Fruit fly (Drosophila melanogaster) whole organism: ENCODE measurements around the gene CG34295.
"Not testable (repeated sequence)": the region's sequence is repeated elsewhere in the genome, so short reads cannot be mapped to it uniquely, and the experiment has no call there.

Source experiments
- CG8478 ChIP-seq: fragments of >200 bp; optimal IDR thresholded peaks from 2 replicates; lab custom pipeline; 2018; ENCODE audit warnings: inconsistent platforms
- Dll ChIP-seq: fragments of >200 bp; optimal IDR thresholded peaks from 2 replicates; lab custom pipeline; 2017
- EcR ChIP-seq, 2 experiments: fragments of >200 bp; optimal IDR thresholded peaks; 2 replicates each; lab custom pipeline; 2017; ENCODE audit warnings: missing biosample characterization in 2 of 2, missing genetic modification characterization in 2 of 2, missing genetic modification reagents in 2 of 2
- pan ChIP-seq: fragments of >200 bp; optimal IDR thresholded peaks from 2 replicates; lab custom pipeline; 2017
- psq ChIP-seq: fragments of >200 bp; optimal IDR thresholded peaks from 2 replicates; lab custom pipeline; 2017
- usp ChIP-seq: fragments of >200 bp; optimal IDR thresholded peaks from 2 replicates; lab custom pipeline; 2017; ENCODE audit warnings: missing biosample characterization, missing genetic modification characterization, mixed read lengths

Gene CG34295

dm6 chr3R:28789317-28789716 lies at the start of gene CG34295:
TSS of gene CG34295 (plus strand) at chr3R:28789617.
- TF ChIP-seq pan (lab: Kevin White, UChicago): no peak
- TF ChIP-seq CG8478 (lab: Kevin White, UChicago): no peak
- no peak for TF ChIP-seq psq
- TF ChIP-seq Dll: no peak
- no peak for TF ChIP-seq usp (GFP tag; lab: Kevin White, UChicago)
- TF ChIP-seq EcR (GFP tag; optimal IDR thresholded peaks at IDR 0.05; lab: Kevin White, UChicago): no peak

- TF ChIP-seq usp (GFP tag; lab: Kevin White, UChicago): no peak
- no peak for TF ChIP-seq CG8478 (lab: Kevin White, UChicago)
- TF ChIP-seq EcR (GFP tag; optimal IDR thresholded peaks at IDR 0.05; lab: Kevin White, UChicago): no peak
These were observed 44.7 kb upstream of the CG34295 start, which contains the start of gene AstA-R2 for dm6 chr3R:28744682-28745081. TSS of gene AstA-R2 (minus strand) at chr3R:28744782.

- TF ChIP-seq usp (GFP tag; lab: Kevin White, UChicago) (no peak), Dll (no peak), CG8478 (lab: Kevin White, UChicago) (no peak), EcR (GFP tag; optimal IDR thresholded peaks at IDR 0.05; lab: Kevin White, UChicago) (no peak), psq (no peak), pan (lab: Kevin White, UChicago) (no peak)
These were observed 37.7 kb upstream of the CG34295 start, which contains the start of gene CG10000 for dm6 chr3R:28751611-28752129. TSS of gene CG10000 (minus strand) at chr3R:28751661.

- no peak for TF ChIP-seq EcR (GFP tag; optimal IDR thresholded peaks at IDR 0.05; lab: Kevin White, UChicago)
- no peak for TF ChIP-seq Dll
- TF ChIP-seq usp (GFP tag; lab: Kevin White, UChicago): no peak
- TF ChIP-seq psq: no peak
- no peak for TF ChIP-seq pan (lab: Kevin White, UChicago)
- no peak for TF ChIP-seq CG8478 (lab: Kevin White, UChicago)
These were observed 32.5 kb upstream of the CG34295 start, which contains the start of gene CG9997 for dm6 chr3R:28756879-28757278. TSS of gene CG9997 (minus strand) at chr3R:28756979.

- not testable (repeated sequence) for TF ChIP-seq pan (lab: Kevin White, UChicago); usp (GFP tag; lab: Kevin White, UChicago); psq
These were observed 31.3 kb upstream of the CG34295 start, which contains the start of gene aqrs for dm6 chr3R:28758134-28758533. TSS of gene aqrs (minus strand) at chr3R:28758234.

- no peak for TF ChIP-seq psq
- TF ChIP-seq pan (lab: Kevin White, UChicago): no peak
- TF ChIP-seq CG8478 (lab: Kevin White, UChicago): no peak
- no peak for TF ChIP-seq Dll
- no peak for TF ChIP-seq EcR (GFP tag; optimal IDR thresholded peaks at IDR 0.05; lab: Kevin White, UChicago)
- TF ChIP-seq usp (GFP tag; lab: Kevin White, UChicago): no peak
These were observed 13.7 kb upstream of the CG34295 start for dm6 chr3R:28775703-28776102.

dm6 chr3R:28790222-28790621 lies 805 bp downstream of the CG34295 start, which contains the start of gene intr:
TSS of gene intr (plus strand) at chr3R:28790522.
- TF ChIP-seq pan (lab: Kevin White, UChicago) (no peak), CG8478 (lab: Kevin White, UChicago) (no peak), Dll (no peak), EcR (GFP tag; optimal IDR thresholded peaks at IDR 0.05; lab: Kevin White, UChicago) (no peak), psq (no peak), usp (GFP tag; lab: Kevin White, UChicago) (no peak)

dm6 chr3R:28805164-28805563 lies 15.7 kb downstream of the CG34295 start:
- TF ChIP-seq EcR (GFP tag; optimal IDR thresholded peaks at IDR 0.05; lab: Kevin White, UChicago) (no peak), pan (lab: Kevin White, UChicago) (no peak), CG8478 (lab: Kevin White, UChicago) (no peak), psq (no peak), usp (GFP tag; lab: Kevin White, UChicago) (no peak), Dll (no peak)

dm6 chr3R:28806402-28806801 lies 17.0 kb downstream of the CG34295 start, which contains the start of gene CheB98a:
TSS of gene CheB98a (plus strand) at chr3R:28806702.
- no peak for TF ChIP-seq CG8478 (lab: Kevin White, UChicago)
- no peak for TF ChIP-seq usp (GFP tag; lab: Kevin White, UChicago)
- no peak for TF ChIP-seq Dll
- TF ChIP-seq pan (lab: Kevin White, UChicago): no peak
- TF ChIP-seq EcR (GFP tag; optimal IDR thresholded peaks at IDR 0.05; lab: Kevin White, UChicago): no peak
- no peak for TF ChIP-seq psq

dm6 chr3R:28810942-28811676 lies 21.7 kb downstream of the CG34295 start, which contains the start of gene wdn:
TSS of gene wdn (minus strand) at chr3R:28811337.
- TF ChIP-seq usp (GFP tag; lab: Kevin White, UChicago) (no peak), CG8478 (lab: Kevin White, UChicago) (no peak), psq (no peak), Dll (no peak), EcR (GFP tag; optimal IDR thresholded peaks at IDR 0.05; lab: Kevin White, UChicago) (no peak), pan (lab: Kevin White, UChicago) (no peak)

- TF ChIP-seq EcR (GFP tag; optimal IDR thresholded peaks at IDR 0.05; lab: Kevin White, UChicago) (no peak), psq (no peak), CG8478 (lab: Kevin White, UChicago) (no peak), usp (GFP tag; lab: Kevin White, UChicago) (no peak), Dll (no peak), pan (lab: Kevin White, UChicago) (no peak)
These were observed 22.5 kb downstream of the CG34295 start, which contains the start of gene Prp39 for dm6 chr3R:28811677-28812465. TSS of gene Prp39 (plus strand) at chr3R:28812102.
